Worm (Caenorhabditis elegans) whole organism, L2 larva: ENCODE data around the gene tmed-1.
A peak's percentile ranks its signal among the peaks of the same experiment; 100 is the strongest.

ENCODE experiments used
- F13H6.1 ChIP-seq: sonication (generic microtip); optimal IDR thresholded peaks from 2 replicates; lab custom pipeline; 2016; ENCODE audit warnings: missing genetic modification characterization, missing compliant biosample characterization
- ZK546.5 ChIP-seq: sonication (generic microtip); optimal IDR thresholded peaks from 2 replicates; lab custom pipeline; 2017; ENCODE audit warnings: missing biosample characterization, missing genetic modification characterization
- alr-1 ChIP-seq: fragments of 150-350 bp; optimal IDR thresholded peaks from 2 replicates; lab custom pipeline; 2014; ENCODE audit warnings: missing biosample characterization, missing genetic modification characterization
- aly-2 ChIP-seq: fragments of 150-350 bp; optimal IDR thresholded peaks from 2 replicates; lab custom pipeline; 2014; ENCODE audit warnings: missing biosample characterization, missing genetic modification characterization
- blmp-1 ChIP-seq: sonication (generic microtip); optimal IDR thresholded peaks from 2 replicates; lab custom pipeline; 2017; ENCODE audit warnings: missing genetic modification characterization, mild to moderate bottlenecking, missing compliant biosample characterization, antibody characterized with exemption, moderate library complexity; ENCODE audit not compliant: insufficient read depth
- ceh-16 ChIP-seq: fragments of 150-350 bp; optimal IDR thresholded peaks from 2 replicates; lab custom pipeline; 2014; ENCODE audit warnings: missing biosample characterization, missing genetic modification characterization
- ceh-82 ChIP-seq: fragments of 150-350 bp; optimal IDR thresholded peaks from 2 replicates; lab custom pipeline; 2014; ENCODE audit warnings: missing biosample characterization, missing genetic modification characterization
- crh-2 ChIP-seq: sonication (generic microtip); optimal IDR thresholded peaks from 2 replicates; lab custom pipeline; 2017; ENCODE audit warnings: missing biosample characterization, missing genetic modification characterization
- elt-3 ChIP-seq: sonication (generic microtip); optimal IDR thresholded peaks from 2 replicates; lab custom pipeline; 2017; ENCODE audit warnings: missing biosample characterization, missing genetic modification characterization
- fos-1 ChIP-seq: fragments of 150-350 bp; optimal IDR thresholded peaks from 2 replicates; lab custom pipeline; 2014; ENCODE audit warnings: missing biosample characterization, missing genetic modification characterization
- gmeb-1 ChIP-seq: fragments of 150-350 bp; optimal IDR thresholded peaks from 2 replicates; lab custom pipeline; 2014; ENCODE audit warnings: missing biosample characterization, missing genetic modification characterization
- lin-13 ChIP-seq: fragments of 150-350 bp; optimal IDR thresholded peaks from 2 replicates; lab custom pipeline; 2014; ENCODE audit warnings: missing biosample characterization, missing genetic modification reagents, missing genetic modification characterization
- lsy-2 ChIP-seq, 2 experiments: fragments of 150-350 bp in 1 of 2; sonication (generic microtip) in 1 of 2; optimal IDR thresholded peaks; 2 replicates each; lab custom pipeline; 2014 to 2017; ENCODE audit warnings: missing biosample characterization in 2 of 2, missing genetic modification characterization in 2 of 2
- mbf-1 ChIP-seq: sonication (generic microtip); optimal IDR thresholded peaks from 2 replicates; lab custom pipeline; 2017; ENCODE audit warnings: missing biosample characterization, missing genetic modification characterization
- mdl-1 ChIP-seq, 2 experiments: fragments of 150-350 bp in 1 of 2; sonication (generic microtip) in 1 of 2; optimal IDR thresholded peaks; 2 replicates each; lab custom pipeline; 2017; ENCODE audit warnings: missing biosample characterization in 2 of 2, missing genetic modification characterization in 2 of 2
- nhr-11 ChIP-seq: fragments of 150-350 bp; optimal IDR thresholded peaks from 2 replicates; lab custom pipeline; 2014; ENCODE audit warnings: missing biosample characterization, missing genetic modification characterization
- nhr-12 ChIP-seq: fragments of 150-350 bp; optimal IDR thresholded peaks from 2 replicates; lab custom pipeline; 2014; ENCODE audit warnings: missing biosample characterization, missing genetic modification characterization
- nhr-129 ChIP-seq: fragments of 150-350 bp; optimal IDR thresholded peaks from 2 replicates; lab custom pipeline; 2014; ENCODE audit warnings: missing biosample characterization, missing genetic modification characterization
- nhr-237 ChIP-seq: fragments of 150-350 bp; optimal IDR thresholded peaks from 2 replicates; lab custom pipeline; 2014; ENCODE audit warnings: missing biosample characterization, missing genetic modification characterization
- peb-1 ChIP-seq: fragments of 150-350 bp; optimal IDR thresholded peaks from 2 replicates; lab custom pipeline; 2014; ENCODE audit warnings: missing biosample characterization, missing genetic modification characterization
- sem-4 ChIP-seq: fragments of 150-350 bp; optimal IDR thresholded peaks from 2 replicates; lab custom pipeline; 2014; ENCODE audit warnings: missing biosample characterization, missing genetic modification reagents, missing genetic modification characterization
- skn-1 ChIP-seq: sonication (generic microtip); optimal IDR thresholded peaks from 2 replicates; lab custom pipeline; 2017; ENCODE audit warnings: missing biosample characterization, missing genetic modification characterization
- sma-3 ChIP-seq: sonication (generic microtip); optimal IDR thresholded peaks from 2 replicates; lab custom pipeline; 2016; ENCODE audit warnings: missing genetic modification reagents, missing genetic modification characterization, missing compliant biosample characterization
- unc-39 ChIP-seq: fragments of 150-350 bp; optimal IDR thresholded peaks from 2 replicates; lab custom pipeline; 2014; ENCODE audit warnings: missing biosample characterization, missing genetic modification characterization
- unc-55 ChIP-seq: fragments of 150-350 bp; sonication (generic microtip); optimal IDR thresholded peaks from 3 replicates; lab custom pipeline; 2014; ENCODE audit warnings: missing biosample characterization, missing genetic modification reagents, missing genetic modification characterization
- unc-62 ChIP-seq: fragments of 150-350 bp; optimal IDR thresholded peaks from 2 replicates; lab custom pipeline; 2014; ENCODE audit warnings: missing biosample characterization, missing genetic modification reagents, missing genetic modification characterization
- zag-1 ChIP-seq: fragments of 150-350 bp; optimal IDR thresholded peaks from 2 replicates; lab custom pipeline; 2014; ENCODE audit warnings: missing biosample characterization, missing genetic modification characterization
- ztf-11 ChIP-seq: sonication (generic microtip); optimal IDR thresholded peaks from 2 replicates; lab custom pipeline; 2017; ENCODE audit warnings: missing biosample characterization, missing genetic modification characterization

tmed-1 gene

ce11 chrIV:12068590-12068989 is 9.4 kb downstream of the tmed-1 start, which contains the start of gene bath-37:
Gene bath-37, plus strand, starts transcription at chrIV:12068890.
- TF ChIP-seq F13H6.1 (no peak), unc-55 (GFP tag; lab: Kevin White, UChicago) (peak; percentile 23)
- TF ChIP-seq, all 48 proteins: peak for 1

DNA sequence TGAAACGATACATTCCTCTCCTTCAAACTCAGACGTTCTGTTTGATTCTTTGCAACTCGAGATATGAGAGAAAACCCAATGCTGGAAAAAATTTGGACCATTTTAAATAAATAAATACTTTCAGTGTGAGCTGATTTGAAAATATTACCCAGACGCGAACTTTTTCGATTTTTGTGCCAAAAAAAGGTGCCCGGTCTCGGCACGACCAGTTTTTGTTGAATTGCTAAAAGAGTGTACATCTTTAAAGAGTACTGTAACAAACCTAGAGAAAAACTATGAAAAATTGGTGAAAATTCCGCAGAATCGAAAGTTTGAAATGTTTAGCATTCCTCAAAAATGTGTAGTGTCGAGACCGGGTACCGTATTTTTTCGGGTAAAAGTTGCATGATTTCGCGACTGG is 16.7 kb downstream of the tmed-1 start, which contains the start of gene K08E4.8:
Gene K08E4.8 (minus strand): TSS at position 101 of the 400 bp plus-strand sequence.
- TF ChIP-seq alr-1 (tag; lab: Kevin White, UChicago) (no peak), nhr-12 (tag; lab: Kevin White, UChicago) (no peak), nhr-11 (tag; lab: Kevin White, UChicago) (no peak), unc-62 (GFP tag; lab: Kevin White, UChicago) (no peak), fos-1 (tag; lab: Kevin White, UChicago) (no peak), ceh-82 (tag; lab: Kevin White, UChicago) (no peak), ceh-16 (tag; lab: Kevin White, UChicago) (no peak), lin-13 (GFP tag; lab: Kevin White, UChicago) (no peak), unc-39 (no peak), zag-1 (no peak), crh-2 (tag; lab: Kevin White, UChicago) (no peak)

DNA sequence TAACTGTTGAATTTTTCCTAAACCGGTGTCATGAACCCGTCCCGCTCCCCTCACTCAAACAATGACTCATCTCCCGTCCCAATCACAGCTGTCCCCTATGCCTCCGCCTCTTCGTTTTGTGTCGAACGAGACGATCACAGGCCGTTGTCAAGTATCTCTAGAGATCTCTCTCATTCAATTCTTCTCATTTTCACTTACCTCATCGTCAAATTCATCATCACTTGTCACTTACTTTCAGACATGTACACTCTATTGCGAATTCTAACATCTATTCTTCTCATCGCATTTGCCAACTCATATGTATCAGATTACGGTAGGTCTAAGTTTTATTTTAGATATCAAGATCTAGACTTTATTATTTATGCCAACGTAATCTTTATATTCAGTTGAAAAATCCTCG is 20.5 kb downstream of the tmed-1 start, which contains the start of gene K08E4.3:
Gene K08E4.3 (plus strand): TSS at position 235 of the 400 bp plus-strand sequence.
- TF ChIP-seq nhr-129 (tag; lab: Kevin White, UChicago) (peak; percentile 30), nhr-12 (tag; lab: Kevin White, UChicago) (no peak)

DNA sequence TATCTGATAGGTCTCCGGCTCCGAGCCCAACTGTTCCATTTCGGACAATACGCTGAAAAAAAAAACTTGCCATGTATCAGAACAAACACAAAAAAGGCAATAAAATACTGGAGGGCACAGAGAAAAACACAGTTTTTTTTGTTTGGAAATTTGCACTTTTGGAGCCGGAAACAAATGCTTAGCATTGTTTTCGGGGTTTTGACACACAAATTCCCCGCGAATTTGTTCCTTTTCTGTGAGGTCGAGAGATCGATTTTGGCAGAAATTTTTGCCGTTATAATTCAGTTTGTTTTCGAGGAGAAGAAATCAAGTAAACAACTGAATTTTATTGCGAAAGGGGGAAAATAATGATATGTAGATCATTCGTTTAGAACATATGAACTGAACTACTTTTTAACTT is 21.4 kb downstream of the tmed-1 start, which contains the start of gene K08E4.2:
Gene K08E4.2 (minus strand): TSS at position 54 of the 400 bp plus-strand sequence.
- TF ChIP-seq unc-62 (GFP tag; lab: Kevin White, UChicago) = no peak
- no peak for TF ChIP-seq sem-4 (tag; lab: Kevin White, UChicago)

- TF ChIP-seq nhr-237 (tag; lab: Kevin White, UChicago) = no peak
- TF ChIP-seq blmp-1 (tag; lab: Kevin White, UChicago) = no peak
- no peak for TF ChIP-seq mbf-1 (tag; lab: Kevin White, UChicago)
- TF ChIP-seq nhr-12 (tag; lab: Kevin White, UChicago) = no peak
- TF ChIP-seq mdl-1 (tag; optimal IDR thresholded peaks at IDR 0.05; lab: Kevin White, UChicago) = no peak
- no peak for TF ChIP-seq F13H6.1
- TF ChIP-seq zag-1 = no peak
- no peak for TF ChIP-seq sem-4 (tag; lab: Kevin White, UChicago)
- no peak for TF ChIP-seq peb-1 (tag; lab: Kevin White, UChicago)
- TF ChIP-seq ceh-16 (tag; lab: Kevin White, UChicago) = no peak
- no peak for TF ChIP-seq lin-13 (GFP tag; lab: Kevin White, UChicago)
- TF ChIP-seq nhr-11 (tag; lab: Kevin White, UChicago) = no peak
- no peak for TF ChIP-seq unc-62 (GFP tag; lab: Kevin White, UChicago)
- no peak for TF ChIP-seq aly-2
- TF ChIP-seq skn-1 (tag; lab: Kevin White, UChicago) = no peak
- no peak for TF ChIP-seq gmeb-1 (tag; lab: Kevin White, UChicago)
- TF ChIP-seq sma-3 (GFP tag; lab: Kevin White, UChicago) = no peak
- no peak for TF ChIP-seq ZK546.5 (tag; lab: Kevin White, UChicago)
Observed at ce11 chrIV:12052461-12052860, 25.5 kb downstream of the tmed-1 start.

- TF ChIP-seq nhr-129 (tag; lab: Kevin White, UChicago) = peak; percentile 7
- TF ChIP-seq gmeb-1 (tag; lab: Kevin White, UChicago) = peak; percentile 17
- no peak for TF ChIP-seq elt-3 (tag; lab: Kevin White, UChicago)
- TF ChIP-seq ztf-11 (tag; lab: Kevin White, UChicago) = no peak
- TF ChIP-seq ceh-82 (tag; lab: Kevin White, UChicago) = no peak
- no peak for TF ChIP-seq nhr-11 (tag; lab: Kevin White, UChicago)
- TF ChIP-seq lsy-2 (tag; optimal IDR thresholded peaks at IDR 0.05; lab: Kevin White, UChicago) = peak in 1 of 2 experiments; percentile 61
Observed at ce11 chrIV:12051049-12051792, 26.7 kb downstream of the tmed-1 start, which contains the start of the genes bre-5 and spt-5. Gene bre-5, minus strand, starts transcription at chrIV:12051215. Gene spt-5, plus strand, starts transcription at chrIV:12051491.
